Worm (Caenorhabditis elegans) whole organism, L3 larva: ENCODE measurements around the gene garr-1.

Experiments used
- ZK546.5 ChIP-seq: sonication (generic microtip); optimal IDR thresholded peaks from 2 replicates; lab custom pipeline; 2017; ENCODE audit warnings: missing biosample characterization, missing genetic modification characterization
- aly-2 ChIP-seq: fragments of 150-350 bp; optimal IDR thresholded peaks from 2 replicates; lab custom pipeline; 2014; ENCODE audit warnings: missing biosample characterization, missing genetic modification characterization
- ama-1 ChIP-seq: fragments of 150-350 bp; optimal IDR thresholded peaks from 2 replicates; lab custom pipeline; 2018
- ceh-16 ChIP-seq: sonication (generic microtip); optimal IDR thresholded peaks from 2 replicates; lab custom pipeline; 2017; ENCODE audit warnings: missing biosample characterization, missing genetic modification characterization
- ceh-28 ChIP-seq: fragments of 150-350 bp; optimal IDR thresholded peaks from 2 replicates; lab custom pipeline; 2014; ENCODE audit warnings: missing biosample characterization, missing genetic modification reagents, missing genetic modification characterization
- daf-12 ChIP-seq: fragments of 150-350 bp; optimal IDR thresholded peaks from 2 replicates; lab custom pipeline; 2014; ENCODE audit warnings: missing biosample characterization, missing genetic modification reagents, missing genetic modification characterization
- elt-2 ChIP-seq: sonication (generic microtip); optimal IDR thresholded peaks from 2 replicates; lab custom pipeline; 2016; ENCODE audit warnings: missing genetic modification reagents, mild to moderate bottlenecking, missing genetic modification characterization, missing compliant biosample characterization
- fkh-10 ChIP-seq: sonication (generic microtip); optimal IDR thresholded peaks from 2 replicates; lab custom pipeline; 2017; ENCODE audit warnings: missing biosample characterization, missing genetic modification reagents, missing genetic modification characterization
- lin-15B ChIP-seq: fragments of 150-350 bp; optimal IDR thresholded peaks from 2 replicates; lab custom pipeline; 2014; ENCODE audit warnings: missing biosample characterization, missing genetic modification characterization
- lin-39 ChIP-seq: fragments of 150-350 bp; optimal IDR thresholded peaks from 2 replicates; lab custom pipeline; 2018; ENCODE audit warnings: missing biosample characterization, missing genetic modification reagents, missing genetic modification characterization
- nfya-1 ChIP-seq: sonication (generic microtip); optimal IDR thresholded peaks from 2 replicates; lab custom pipeline; 2017; ENCODE audit warnings: missing genetic modification characterization, mild to moderate bottlenecking, missing compliant biosample characterization, antibody characterized with exemption, moderate library complexity; ENCODE audit not compliant: insufficient read depth
- nhr-23 ChIP-seq: fragments of 150-350 bp; optimal IDR thresholded peaks from 2 replicates; lab custom pipeline; 2014; ENCODE audit warnings: missing biosample characterization, missing genetic modification reagents, missing genetic modification characterization
- nhr-25 ChIP-seq: sonication (generic microtip); optimal IDR thresholded peaks from 2 replicates; lab custom pipeline; 2017; ENCODE audit warnings: missing biosample characterization, missing genetic modification characterization
- nhr-67 ChIP-seq: fragments of 150-350 bp; optimal IDR thresholded peaks from 2 replicates; lab custom pipeline; 2014; ENCODE audit warnings: missing biosample characterization, missing genetic modification characterization
- skn-1 ChIP-seq: fragments of 150-350 bp; optimal IDR thresholded peaks from 2 replicates; lab custom pipeline; 2014; ENCODE audit warnings: missing biosample characterization, missing genetic modification characterization
- zag-1 ChIP-seq: fragments of 150-350 bp; optimal IDR thresholded peaks from 2 replicates; lab custom pipeline; 2014; ENCODE audit warnings: missing biosample characterization, missing genetic modification characterization
- ztf-11 ChIP-seq: fragments of 150-350 bp; optimal IDR thresholded peaks from 2 replicates; lab custom pipeline; 2014; ENCODE audit warnings: missing biosample characterization, missing genetic modification characterization
- ztf-4 ChIP-seq: fragments of 150-350 bp; optimal IDR thresholded peaks from 2 replicates; lab custom pipeline; 2014; ENCODE audit warnings: missing biosample characterization, missing genetic modification characterization

Gene garr-1

DNA sequence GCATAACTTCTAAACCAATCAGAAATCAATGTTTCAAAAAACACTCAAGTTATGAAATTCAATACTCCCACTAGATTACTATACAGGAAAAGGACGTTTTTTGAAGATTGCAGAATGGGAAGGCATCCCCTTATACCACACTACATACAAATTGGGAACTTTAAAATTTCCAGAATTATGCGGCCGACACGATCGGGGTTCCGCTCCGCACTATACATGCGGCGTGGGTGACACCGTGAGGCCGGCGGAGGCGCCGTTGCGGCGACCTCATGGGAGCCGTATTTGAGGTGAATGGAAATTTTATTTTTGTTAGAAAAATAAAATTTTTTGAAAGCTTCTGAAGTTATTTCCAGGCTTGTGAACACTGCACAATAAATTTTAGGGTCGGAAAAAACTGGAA, 42.3 kb downstream of the garr-1 start:
- TF ChIP-seq zag-1 (tag; lab: Kevin White, UChicago) (no peak), lin-39 (tag; lab: Kevin White, UChicago) (no peak), nhr-23 (no peak), aly-2 (tag; lab: Kevin White, UChicago) (no peak), elt-2 (tag; lab: Kevin White, UChicago) (no peak), ama-1 (no peak), ztf-4 (tag; lab: Kevin White, UChicago) (no peak), fkh-10 (no peak), skn-1 (tag; lab: Kevin White, UChicago) (no peak), ceh-16 (tag; lab: Kevin White, UChicago) (no peak), nhr-25 (no peak), nhr-67 (tag; lab: Kevin White, UChicago) (no peak), lin-15B (tag; lab: Kevin White, UChicago) (no peak), daf-12 (tag; lab: Kevin White, UChicago) (no peak), ztf-11 (tag; lab: Kevin White, UChicago) (no peak), ZK546.5 (tag; lab: Kevin White, UChicago) (no peak), ceh-28 (tag; lab: Kevin White, UChicago) (no peak), nfya-1 (tag; lab: Kevin White, UChicago) (no peak)
